Fruit fly (Drosophila melanogaster) Kc167 (cell line): ENCODE measurements around the gene Awh.

Experiments
- Myc ChIP-seq: fragments of >200 bp; optimal IDR thresholded peaks from 2 replicates; lab custom pipeline; 2017; ENCODE audit warnings: missing external identifiers
- h ChIP-seq: fragments of >200 bp; optimal IDR thresholded peaks from 3 replicates; lab custom pipeline; 2018; ENCODE audit warnings: missing external identifiers
- psq ChIP-seq: fragments of >200 bp; optimal IDR thresholded peaks from 2 replicates; lab custom pipeline; 2017; ENCODE audit warnings: missing external identifiers
- ttk ChIP-seq: sonication (Bioruptor generic); optimal IDR thresholded peaks from 2 replicates; lab custom pipeline; 2017; ENCODE audit warnings: missing external identifiers

dm6 chr3L:3868014-3868413 lies 22.0 kb downstream of the Awh start:
- TF ChIP-seq psq (lab: Kevin White, UChicago) (no peak), ttk (lab: Kevin White, UChicago) (no peak), Myc (lab: Kevin White, UChicago) (no peak), h (no peak)
